Fruit fly (Drosophila melanogaster): ENCODE data around the gene CG8112.

DNA sequence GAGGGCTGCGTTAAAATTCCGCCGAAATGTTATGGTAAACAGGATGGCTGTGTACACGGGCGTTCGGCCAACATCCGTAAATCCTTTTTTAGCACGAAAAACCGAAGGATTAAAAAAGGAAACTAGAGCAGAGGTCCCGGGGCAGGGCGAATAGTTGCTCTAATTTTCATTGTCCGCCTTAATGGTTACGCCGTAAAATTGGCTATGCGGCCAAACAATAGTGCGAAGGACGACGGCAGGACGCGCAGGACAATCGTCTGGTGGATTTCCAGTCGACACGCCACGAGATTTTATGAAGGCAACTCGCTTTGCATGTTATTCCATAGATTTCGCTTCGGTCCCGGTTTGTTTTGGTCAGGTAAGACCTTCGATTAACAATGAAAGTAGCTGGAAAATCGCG is 12.1 kb upstream of the CG8112 start:
- no peak for TF ChIP-seq CTCF (optimal IDR thresholded peaks at IDR 0.05)
- TF ChIP-seq CG8478 (optimal IDR thresholded peaks at IDR 0.05): no peak

All from S2 (cell line).